Worm (Caenorhabditis elegans) whole organism, midembryonic: ENCODE results near the gene metl-9.

Experiments used
- med-1 ChIP-seq: sonication (generic microtip); optimal IDR thresholded peaks from 2 replicates; lab custom pipeline; 2017; ENCODE audit warnings: missing genetic modification characterization, mild to moderate bottlenecking, missing compliant biosample characterization, antibody characterized with exemption, missing genetic modification reagents; ENCODE audit not compliant: insufficient read depth
- ztf-29 ChIP-seq: fragments of 200-800 bp; sonication (Bioruptor generic); IDR thresholded peaks from 2 replicates; pipeline ENCODE4 v1.3.6; 2022; ENCODE audit warnings: missing genetic modification reagents, missing genetic modification characterization, missing compliant biosample characterization

ce11 chrX:5159645-5160044, 19.3 kb downstream of the metl-9 start, which contains the start of gene C31H2.4:
- TF ChIP-seq med-1 (GFP tag; lab: Kevin White, UChicago): no peak
- TF ChIP-seq ztf-29 (GFP tag; lab: Robert Waterston, UW): no peak
